Worm (Caenorhabditis elegans): Measurements from ENCODE around the gene srp-1.

srp-1 gene

ce11 chrV:800271-800670 is 47.2 kb downstream of the srp-1 start:
- no peak for TF ChIP-seq fkh-2 (tag; optimal IDR thresholded peaks at IDR 0.05)
- TF ChIP-seq elt-1 (tag; optimal IDR thresholded peaks at IDR 0.05) = peak; percentile 52

- TF ChIP-seq elt-2 (tag; optimal IDR thresholded peaks at IDR 0.05) (no peak), nhr-23 (tag; optimal IDR thresholded peaks at IDR 0.05) (peak; percentile 21), elt-1 (tag; optimal IDR thresholded peaks at IDR 0.05) (peak; percentile 84), nhr-237 (tag; optimal IDR thresholded peaks at IDR 0.05) (no peak), nhr-25 (tag; optimal IDR thresholded peaks at IDR 0.05) (peak; percentile 39)
These were observed 48.5 kb downstream of the srp-1 start for ce11 chrV:801555-802060.

- TF ChIP-seq ceh-9 (tag; optimal IDR thresholded peaks at IDR 0.05) (no peak), zag-1 (tag; optimal IDR thresholded peaks at IDR 0.05) (no peak), ztf-11 (tag; optimal IDR thresholded peaks at IDR 0.05) (no peak), fkh-10 (GFP tag; optimal IDR thresholded peaks at IDR 0.05) (no peak), ceh-82 (tag; optimal IDR thresholded peaks at IDR 0.05) (no peak), snpc-4 (tag; optimal IDR thresholded peaks at IDR 0.05) (no peak), nhr-237 (tag; optimal IDR thresholded peaks at IDR 0.05) (no peak), nhr-43 (tag; optimal IDR thresholded peaks at IDR 0.05; ENCODE audit: poor library complexity, severe bottlenecking) (no peak), aly-2 (tag; optimal IDR thresholded peaks at IDR 0.05) (no peak), fos-1 (tag; optimal IDR thresholded peaks at IDR 0.05) (no peak), elt-1 (tag; optimal IDR thresholded peaks at IDR 0.05) (no peak), R02D3.7 (tag; optimal IDR thresholded peaks at IDR 0.05) (no peak), skn-1 (tag; optimal IDR thresholded peaks at IDR 0.05) (no peak), lsy-12 (tag; optimal IDR thresholded peaks at IDR 0.05) (no peak), unc-62 (GFP tag; optimal IDR thresholded peaks at IDR 0.05) (no peak)
These were observed 49.6 kb downstream of the srp-1 start for ce11 chrV:802726-803125.

DNA sequence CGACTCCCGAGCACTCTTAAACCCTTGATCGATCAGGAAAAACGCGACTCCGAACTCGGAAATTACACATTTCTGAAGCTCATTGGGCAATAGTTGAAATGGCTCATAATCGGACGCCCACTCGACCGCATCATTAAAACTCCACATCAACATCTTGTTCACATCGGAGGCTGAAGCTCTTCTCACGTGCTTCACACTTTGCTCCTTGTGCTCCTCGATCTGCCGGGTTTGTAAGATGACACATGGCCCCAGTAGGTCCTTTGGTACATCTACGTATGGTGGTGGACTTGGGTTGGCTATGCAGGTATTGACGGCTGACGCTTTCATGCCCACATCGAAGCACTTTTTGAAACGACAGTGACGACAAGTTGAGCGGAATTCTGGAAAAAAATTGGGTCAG is 50.4 kb downstream of the srp-1 start:
- TF ChIP-seq elt-3 (tag; optimal IDR thresholded peaks at IDR 0.05) = no peak
- TF ChIP-seq ceh-82 (tag; optimal IDR thresholded peaks at IDR 0.05) = no peak
- TF ChIP-seq elt-1 (tag; optimal IDR thresholded peaks at IDR 0.05) = no peak
- no peak for TF ChIP-seq ZK546.5 (tag; optimal IDR thresholded peaks at IDR 0.05)
- no peak for TF ChIP-seq pha-4 (tag; optimal IDR thresholded peaks at IDR 0.05)
- TF ChIP-seq ztf-4 (tag; optimal IDR thresholded peaks at IDR 0.05) = no peak

- TF ChIP-seq mml-1 (tag; optimal IDR thresholded peaks at IDR 0.05) = no peak
- no peak for TF ChIP-seq eor-1 (tag; optimal IDR thresholded peaks at IDR 0.05)
- no peak for TF ChIP-seq nhr-43 (tag; optimal IDR thresholded peaks at IDR 0.05; ENCODE audit: poor library complexity, severe bottlenecking)
- TF ChIP-seq nhr-77 (tag; optimal IDR thresholded peaks at IDR 0.05) = no peak
- TF ChIP-seq R02D3.7 (tag; optimal IDR thresholded peaks at IDR 0.05) = no peak
- no peak for TF ChIP-seq daf-12 (tag; optimal IDR thresholded peaks at IDR 0.05)
- TF ChIP-seq tbx-2 (tag; optimal IDR thresholded peaks at IDR 0.05) = no peak
- no peak for TF ChIP-seq sea-2 (GFP tag; optimal IDR thresholded peaks at IDR 0.05)
- TF ChIP-seq elt-1 (tag; optimal IDR thresholded peaks at IDR 0.05) = peak; percentile 7
- peak; percentile 2 for TF ChIP-seq nhr-23 (tag; optimal IDR thresholded peaks at IDR 0.05)
- no peak for TF ChIP-seq egl-5 (tag; optimal IDR thresholded peaks at IDR 0.05)
- no peak for TF ChIP-seq ceh-28 (tag; optimal IDR thresholded peaks at IDR 0.05)
- no peak for TF ChIP-seq nfya-1 (tag; optimal IDR thresholded peaks at IDR 0.05; ENCODE audit: insufficient read depth)
- TF ChIP-seq aly-2 (tag; optimal IDR thresholded peaks at IDR 0.05) = no peak
- no peak for TF ChIP-seq ama-1 (optimal IDR thresholded peaks at IDR 0.05)
- TF ChIP-seq nhr-237 (tag; optimal IDR thresholded peaks at IDR 0.05) = no peak
- TF ChIP-seq nhr-25 (tag; optimal IDR thresholded peaks at IDR 0.05) = peak; percentile 0
These were observed 51.4 kb downstream of the srp-1 start, which contains the start of gene nhr-270 for ce11 chrV:804485-804884. nhr-270 (minus strand) TSS chrV:804741.

Measured in whole organism, L3 larva.